Worm (Caenorhabditis elegans): Measurements from ENCODE around the gene gcy-12.

Gene gcy-12

ce11 chrII:5276736-5277135 is 35.1 kb upstream of the gcy-12 start:
- TF ChIP-seq nhr-11 (tag; optimal IDR thresholded peaks at IDR 0.05) (no peak), nhr-76 (tag; optimal IDR thresholded peaks at IDR 0.05) (no peak), ztf-11 (tag; optimal IDR thresholded peaks at IDR 0.05) (no peak), nhr-28 (tag; optimal IDR thresholded peaks at IDR 0.05) (no peak), eor-1 (tag; optimal IDR thresholded peaks at IDR 0.05) (no peak), pha-4 (tag; optimal IDR thresholded peaks at IDR 0.05) (no peak), lin-39 (tag; optimal IDR thresholded peaks at IDR 0.05) (peak; percentile 63), elt-3 (tag; optimal IDR thresholded peaks at IDR 0.05) (no peak), fkh-10 (GFP tag; optimal IDR thresholded peaks at IDR 0.05) (peak; percentile 57), hmg-11 (tag; optimal IDR thresholded peaks at IDR 0.05) (peak; percentile 30), ceh-9 (tag; optimal IDR thresholded peaks at IDR 0.05) (no peak), pqm-1 (tag; optimal IDR thresholded peaks at IDR 0.05) (no peak), ceh-28 (tag; optimal IDR thresholded peaks at IDR 0.05) (no peak), nfya-1 (tag; optimal IDR thresholded peaks at IDR 0.05; ENCODE audit: insufficient read depth) (peak; percentile 57), egl-27 (tag; optimal IDR thresholded peaks at IDR 0.05) (no peak), jun-1 (tag; optimal IDR thresholded peaks at IDR 0.05) (no peak), elt-2 (tag; optimal IDR thresholded peaks at IDR 0.05) (no peak), sea-2 (GFP tag; optimal IDR thresholded peaks at IDR 0.05) (no peak), snpc-4 (tag; optimal IDR thresholded peaks at IDR 0.05) (no peak), zag-1 (tag; optimal IDR thresholded peaks at IDR 0.05) (no peak)

DNA sequence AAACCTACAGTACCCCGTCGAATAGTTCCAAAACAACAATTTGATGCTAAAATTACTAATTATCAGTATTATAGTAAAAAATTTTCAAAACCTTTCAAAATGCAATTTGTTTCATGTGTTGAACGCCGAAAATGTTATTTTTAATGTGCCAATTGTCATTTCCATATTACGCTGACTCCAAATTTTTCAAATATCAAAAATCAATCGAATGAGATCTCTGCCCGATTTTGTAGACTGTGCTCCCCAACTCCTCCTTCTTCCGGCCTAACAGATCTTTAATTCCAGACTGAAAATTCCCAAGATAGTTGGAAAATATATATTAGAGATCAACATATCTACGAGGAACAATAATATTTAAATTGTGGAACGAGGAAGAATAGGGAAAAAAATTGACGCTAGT is 34.1 kb upstream of the gcy-12 start:
- TF ChIP-seq nhr-23 (tag; optimal IDR thresholded peaks at IDR 0.05) (no peak), pqm-1 (tag; optimal IDR thresholded peaks at IDR 0.05) (peak; percentile 28), elt-2 (tag; optimal IDR thresholded peaks at IDR 0.05) (peak; percentile 53), ama-1 (optimal IDR thresholded peaks at IDR 0.05) (peak; percentile 80)

DNA sequence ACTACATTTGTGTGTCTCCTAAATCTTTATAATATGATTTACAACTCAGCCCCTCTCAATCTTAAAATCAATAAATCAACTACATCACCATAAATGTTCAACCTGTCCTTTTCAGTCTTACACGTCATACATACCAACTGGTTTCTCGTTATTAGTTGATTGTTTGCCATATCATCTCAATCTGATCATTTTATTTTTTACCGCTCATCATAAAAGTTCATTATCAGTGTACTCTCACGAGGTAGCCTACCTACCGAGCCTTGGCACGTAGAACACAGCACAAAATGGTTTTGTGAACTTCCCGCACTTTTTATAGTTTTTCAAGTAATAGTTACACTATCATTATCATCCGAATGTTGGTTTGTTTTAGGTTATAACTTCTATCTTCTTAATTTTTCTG is 30.7 kb upstream of the gcy-12 start:
- TF ChIP-seq elt-2 (tag; optimal IDR thresholded peaks at IDR 0.05), result peak; percentile 97
- TF ChIP-seq ceh-28 (tag; optimal IDR thresholded peaks at IDR 0.05), result peak; percentile 27
- no peak for TF ChIP-seq hmg-11 (tag; optimal IDR thresholded peaks at IDR 0.05)
- peak; percentile 5 for TF ChIP-seq nhr-43 (tag; optimal IDR thresholded peaks at IDR 0.05; ENCODE audit: poor library complexity, severe bottlenecking)
- peak; percentile 62 for TF ChIP-seq jun-1 (tag; optimal IDR thresholded peaks at IDR 0.05)
- peak; percentile 71 for TF ChIP-seq pqm-1 (tag; optimal IDR thresholded peaks at IDR 0.05)

ce11 chrII:5282192-5282591 is 29.7 kb upstream of the gcy-12 start, which contains the start of gene pmt-1:
pmt-1 (minus strand) TSS chrII:5282523.
- TF ChIP-seq nhr-237 (tag; optimal IDR thresholded peaks at IDR 0.05) (no peak), egl-5 (tag; optimal IDR thresholded peaks at IDR 0.05) (no peak), nhr-11 (tag; optimal IDR thresholded peaks at IDR 0.05) (no peak), nfya-1 (tag; optimal IDR thresholded peaks at IDR 0.05; ENCODE audit: insufficient read depth) (peak; percentile 11), ztf-11 (tag; optimal IDR thresholded peaks at IDR 0.05) (no peak), hmg-11 (tag; optimal IDR thresholded peaks at IDR 0.05) (no peak), aly-2 (tag; optimal IDR thresholded peaks at IDR 0.05) (no peak), lsy-12 (tag; optimal IDR thresholded peaks at IDR 0.05) (peak; percentile 2), nhr-28 (tag; optimal IDR thresholded peaks at IDR 0.05) (no peak), nhr-67 (tag; optimal IDR thresholded peaks at IDR 0.05) (no peak), jun-1 (tag; optimal IDR thresholded peaks at IDR 0.05) (peak; percentile 28), fkh-10 (GFP tag; optimal IDR thresholded peaks at IDR 0.05) (no peak), mdl-1 (tag; optimal IDR thresholded peaks at IDR 0.05) (no peak), daf-12 (tag; optimal IDR thresholded peaks at IDR 0.05) (no peak), ztf-4 (tag; optimal IDR thresholded peaks at IDR 0.05) (no peak), ama-1 (optimal IDR thresholded peaks at IDR 0.05) (no peak), nhr-77 (tag; optimal IDR thresholded peaks at IDR 0.05) (no peak), skn-1 (tag; optimal IDR thresholded peaks at IDR 0.05) (no peak), nhr-23 (tag; optimal IDR thresholded peaks at IDR 0.05) (peak; percentile 12), unc-39 (tag; optimal IDR thresholded peaks at IDR 0.05) (no peak), egl-27 (tag; optimal IDR thresholded peaks at IDR 0.05) (no peak), ceh-9 (tag; optimal IDR thresholded peaks at IDR 0.05) (no peak), ceh-82 (tag; optimal IDR thresholded peaks at IDR 0.05) (no peak), pqm-1 (tag; optimal IDR thresholded peaks at IDR 0.05) (peak; percentile 43), nhr-25 (tag; optimal IDR thresholded peaks at IDR 0.05) (no peak), nhr-43 (tag; optimal IDR thresholded peaks at IDR 0.05; ENCODE audit: poor library complexity, severe bottlenecking) (peak; percentile 71), elt-2 (tag; optimal IDR thresholded peaks at IDR 0.05) (peak; percentile 78)

All from whole organism, L3 larva.